Fruit fly (Drosophila melanogaster) whole organism, embryonic: ENCODE data around the gene CG33332.

ENCODE experiments used
- ATbp ChIP-seq: fragments of 200-800 bp; sonication (Bioruptor generic); optimal IDR thresholded peaks from 2 replicates; lab custom pipeline; 2017; ENCODE audit warnings: missing biosample characterization, mild to moderate bottlenecking, missing genetic modification characterization, missing genetic modification reagents
- B-H1 ChIP-seq: fragments of 200-800 bp; sonication (Bioruptor generic); IDR thresholded peaks from 3 replicates; pipeline ENCODE4 v1.3.6; 2022; ENCODE audit warnings: missing biosample characterization, missing genetic modification characterization
- CG11695 ChIP-seq: fragments of 200-800 bp; sonication (Bioruptor generic); IDR thresholded peaks from 3 replicates; pipeline ENCODE4 v1.3.6; 2022; ENCODE audit warnings: missing biosample characterization, missing genetic modification characterization
- CG12155 ChIP-seq: fragments of 200-800 bp; sonication (Bioruptor generic); optimal IDR thresholded peaks from 3 replicates; lab custom pipeline; 2016; ENCODE audit warnings: missing biosample characterization, missing genetic modification characterization
- CG12659 ChIP-seq: fragments of 200-800 bp; sonication (Bioruptor generic); optimal IDR thresholded peaks from 3 replicates; lab custom pipeline; 2017; ENCODE audit warnings: mild to moderate bottlenecking, missing biosample characterization, missing genetic modification reagents, missing genetic modification characterization
- CG14860 ChIP-seq: fragments of 200-800 bp; sonication (Bioruptor generic); IDR thresholded peaks from 3 replicates; pipeline ENCODE4 v1.3.6; 2022; ENCODE audit warnings: missing biosample characterization, missing genetic modification characterization; ENCODE audit not compliant: partially characterized antibody
- CG15479 ChIP-seq: fragments of 200-800 bp; sonication (Bioruptor generic); optimal IDR thresholded peaks from 3 replicates; lab custom pipeline; 2019; ENCODE audit warnings: missing biosample characterization, mild to moderate bottlenecking, missing genetic modification characterization, moderate library complexity
- CG15601 ChIP-seq: fragments of 200-800 bp; sonication (Bioruptor generic); optimal IDR thresholded peaks from 3 replicates; lab custom pipeline; 2019; ENCODE audit warnings: missing biosample characterization, mild to moderate bottlenecking, missing genetic modification characterization, moderate library complexity
- CG16779 ChIP-seq: fragments of 200-800 bp; sonication (Bioruptor generic); IDR thresholded peaks from 2 replicates; pipeline ENCODE4 v1.3.6; 2022; ENCODE audit warnings: missing biosample characterization, missing genetic modification characterization
- CG18476 ChIP-seq: fragments of 200-800 bp; sonication (Bioruptor generic); optimal IDR thresholded peaks from 2 replicates; lab custom pipeline; 2016; ENCODE audit warnings: missing biosample characterization, mild to moderate bottlenecking, missing genetic modification characterization
- CG18619 ChIP-seq: fragments of 200-800 bp; sonication (Bioruptor generic); optimal IDR thresholded peaks from 3 replicates; lab custom pipeline; 2017; ENCODE audit warnings: missing biosample characterization, mild to moderate bottlenecking, missing genetic modification characterization
- CG2120 ChIP-seq: fragments of 200-800 bp; sonication (Bioruptor generic); optimal IDR thresholded peaks from 3 replicates; lab custom pipeline; 2016; ENCODE audit warnings: missing biosample characterization, missing genetic modification characterization
- CG33557 ChIP-seq: fragments of 200-800 bp; sonication (Bioruptor generic); optimal IDR thresholded peaks from 2 replicates; lab custom pipeline; 2019; ENCODE audit warnings: missing biosample characterization, mild to moderate bottlenecking, missing genetic modification characterization, moderate library complexity
- CG4328 ChIP-seq: fragments of 200-800 bp; sonication (Bioruptor generic); optimal IDR thresholded peaks from 3 replicates; lab custom pipeline; 2017; ENCODE audit warnings: missing biosample characterization, missing genetic modification reagents, missing genetic modification characterization
- CG4424 ChIP-seq: fragments of 200-800 bp; sonication (Bioruptor generic); optimal IDR thresholded peaks from 3 replicates; lab custom pipeline; 2016; ENCODE audit warnings: missing biosample characterization, missing genetic modification characterization
- CG6689 ChIP-seq: fragments of 200-800 bp; sonication (Bioruptor generic); IDR thresholded peaks from 2 replicates; pipeline ENCODE4 v1.3.6; 2022; ENCODE audit warnings: missing biosample characterization, missing genetic modification characterization
- CG8924 ChIP-seq: fragments of 200-800 bp; optimal IDR thresholded peaks from 3 replicates; lab custom pipeline; 2019; ENCODE audit warnings: missing biosample characterization, mild to moderate bottlenecking, missing genetic modification characterization, moderate library complexity
- CG9609 ChIP-seq: fragments of 200-800 bp; sonication (Bioruptor generic); optimal IDR thresholded peaks from 3 replicates; lab custom pipeline; 2016; ENCODE audit warnings: missing biosample characterization, missing genetic modification characterization
- Dbx ChIP-seq: fragments of 200-800 bp; sonication (Bioruptor generic); IDR thresholded peaks from 3 replicates; pipeline ENCODE4 v1.3.6; 2022; ENCODE audit warnings: missing biosample characterization, missing genetic modification characterization
- Dek ChIP-seq: fragments of 200-800 bp; sonication (Bioruptor generic); optimal IDR thresholded peaks from 3 replicates; lab custom pipeline; 2019; ENCODE audit warnings: missing biosample characterization, mild to moderate bottlenecking, missing genetic modification characterization, moderate library complexity
- ERR ChIP-seq: fragments of 200-800 bp; sonication (Bioruptor generic); optimal IDR thresholded peaks from 2 replicates; lab custom pipeline; 2016; ENCODE audit warnings: missing biosample characterization, missing genetic modification characterization
- Fer1 ChIP-seq: fragments of 200-800 bp; sonication (Bioruptor generic); optimal IDR thresholded peaks from 2 replicates; lab custom pipeline; 2017; ENCODE audit warnings: missing biosample characterization, mild to moderate bottlenecking, missing genetic modification characterization
- Fer3 ChIP-seq: fragments of 200-800 bp; sonication (Bioruptor generic); optimal IDR thresholded peaks from 2 replicates; lab custom pipeline; 2018; ENCODE audit warnings: missing biosample characterization, mild to moderate bottlenecking, missing genetic modification characterization, moderate library complexity
- Gug ChIP-seq: fragments of 200-800 bp; sonication (Bioruptor generic); IDR thresholded peaks from 4 replicates; pipeline ENCODE4 v1.3.6; 2022; ENCODE audit warnings: missing biosample characterization, missing genetic modification characterization
- Hmr ChIP-seq: fragments of 200-800 bp; sonication (Bioruptor generic); optimal IDR thresholded peaks from 3 replicates; lab custom pipeline; 2017; ENCODE audit warnings: mild to moderate bottlenecking, missing biosample characterization, missing genetic modification reagents, missing genetic modification characterization
- Hr3 ChIP-seq: fragments of 200-800 bp; sonication (Bioruptor generic); optimal IDR thresholded peaks from 3 replicates; lab custom pipeline; 2016; ENCODE audit warnings: missing biosample characterization, missing genetic modification characterization
- Kr ChIP-seq: fragments of 200-800 bp; sonication (Bioruptor generic); optimal IDR thresholded peaks from 2 replicates; lab custom pipeline; 2017; ENCODE audit warnings: missing biosample characterization, mild to moderate bottlenecking, missing genetic modification characterization
- NFAT ChIP-seq: fragments of 200-800 bp; sonication (Bioruptor generic); IDR thresholded peaks from 2 replicates; pipeline ENCODE4 v1.3.6; 2022; ENCODE audit warnings: missing biosample characterization, missing genetic modification characterization
- NfI ChIP-seq: fragments of 200-800 bp; sonication (Bioruptor generic); optimal IDR thresholded peaks from 3 replicates; lab custom pipeline; 2018; ENCODE audit warnings: missing biosample characterization, mild to moderate bottlenecking, missing genetic modification characterization, moderate library complexity
- Sox102F ChIP-seq: fragments of 200-800 bp; sonication (Bioruptor generic); optimal IDR thresholded peaks from 2 replicates; lab custom pipeline; 2018; ENCODE audit warnings: missing biosample characterization, mild to moderate bottlenecking, missing genetic modification characterization, moderate library complexity
- Xbp1 ChIP-seq: fragments of 200-800 bp; sonication (Bioruptor generic); optimal IDR thresholded peaks from 3 replicates; lab custom pipeline; 2016; ENCODE audit warnings: missing biosample characterization, mild to moderate bottlenecking, missing genetic modification characterization
- ac ChIP-seq: fragments of 200-800 bp; sonication (Bioruptor generic); optimal IDR thresholded peaks from 3 replicates; lab custom pipeline; 2017; ENCODE audit warnings: missing biosample characterization, mild to moderate bottlenecking, missing genetic modification characterization
- bbx ChIP-seq: fragments of 200-800 bp; sonication (Bioruptor generic); IDR thresholded peaks from 2 replicates; pipeline ENCODE4 v1.3.6; 2022; ENCODE audit warnings: missing biosample characterization, missing genetic modification characterization; ENCODE audit not compliant: partially characterized antibody
- dmrt99B ChIP-seq: fragments of 200-800 bp; sonication (Bioruptor generic); optimal IDR thresholded peaks from 2 replicates; lab custom pipeline; 2018; ENCODE audit warnings: missing biosample characterization, mild to moderate bottlenecking, missing genetic modification characterization, moderate library complexity
- fd3F ChIP-seq: fragments of 200-800 bp; sonication (Bioruptor generic); optimal IDR thresholded peaks from 2 replicates; lab custom pipeline; 2018; ENCODE audit warnings: missing biosample characterization, mild to moderate bottlenecking, missing genetic modification characterization, moderate library complexity
- ftz-f1 ChIP-seq: fragments of 200-800 bp; sonication (Bioruptor generic); optimal IDR thresholded peaks from 2 replicates; lab custom pipeline; 2016; ENCODE audit warnings: missing biosample characterization, missing genetic modification characterization
- gem ChIP-seq: fragments of 200-800 bp; sonication (Bioruptor generic); optimal IDR thresholded peaks from 2 replicates; lab custom pipeline; 2019; ENCODE audit warnings: missing biosample characterization, mild to moderate bottlenecking, missing genetic modification characterization, moderate library complexity
- grau ChIP-seq: fragments of 200-800 bp; optimal IDR thresholded peaks from 3 replicates; lab custom pipeline; 2019; ENCODE audit warnings: missing biosample characterization, mild to moderate bottlenecking, missing genetic modification characterization, moderate library complexity
- gt ChIP-seq: fragments of 200-800 bp; sonication (Bioruptor generic); IDR thresholded peaks from 2 replicates; pipeline ENCODE4 v1.3.6; 2022; ENCODE audit warnings: missing biosample characterization, missing genetic modification characterization
- kni ChIP-seq: fragments of 200-800 bp; sonication (Bioruptor generic); optimal IDR thresholded peaks from 3 replicates; lab custom pipeline; 2017; ENCODE audit warnings: mild to moderate bottlenecking, missing biosample characterization, missing genetic modification reagents, missing genetic modification characterization
- lov ChIP-seq, 2 experiments: fragments of 200-800 bp in 1 of 2; fragments of >200 bp in 1 of 2; sonication (Bioruptor generic) in 1 of 2; IDR thresholded peaks in 1 of 2; optimal IDR thresholded peaks in 1 of 2; 2 replicates in 1 of 2; 3 replicates in 1 of 2; pipeline versions ENCODE4 v1.3.6 to Lab custom; 2017 to 2022; ENCODE audit warnings: missing biosample characterization in 1 of 2, missing genetic modification characterization in 1 of 2
- odd ChIP-seq: fragments of 200-800 bp; sonication (Bioruptor generic); optimal IDR thresholded peaks from 2 replicates; lab custom pipeline; 2017; ENCODE audit warnings: missing biosample characterization, mild to moderate bottlenecking, missing genetic modification characterization
- ro ChIP-seq: fragments of 200-800 bp; sonication (Bioruptor generic); IDR thresholded peaks from 2 replicates; pipeline ENCODE4 v1.3.6; 2022; ENCODE audit warnings: missing biosample characterization, missing genetic modification characterization
- sc ChIP-seq, 3 experiments: fragments of >200 bp in 2 of 3; fragments of 200-800 bp in 1 of 3; sonication (Bioruptor generic) in 1 of 3; optimal IDR thresholded peaks; 2 replicates in 2 of 3; 3 replicates in 1 of 3; lab custom pipeline; 2017; ENCODE audit warnings: mild to moderate bottlenecking in 1 of 3, missing biosample characterization in 1 of 3, missing genetic modification characterization in 1 of 3, missing genetic modification reagents in 1 of 3
- sens ChIP-seq: fragments of 200-800 bp; sonication (Bioruptor generic); peaks from one replicate; lab custom pipeline; 2016; ENCODE audit warnings: missing biosample characterization, missing genetic modification characterization
- shn ChIP-seq: fragments of 200-800 bp; sonication (Bioruptor generic); optimal IDR thresholded peaks from 3 replicates; lab custom pipeline; 2016; ENCODE audit warnings: missing biosample characterization, missing genetic modification characterization
- slbo ChIP-seq: fragments of 200-800 bp; sonication (Bioruptor generic); IDR thresholded peaks from 2 replicates; pipeline ENCODE4 v1.3.6; 2022; ENCODE audit warnings: missing biosample characterization, missing genetic modification characterization
- tio ChIP-seq: fragments of 200-800 bp; sonication (Bioruptor generic); optimal IDR thresholded peaks from 2 replicates; lab custom pipeline; 2017; ENCODE audit warnings: missing biosample characterization, missing genetic modification characterization, inconsistent platforms

Gene CG33332

DNA sequence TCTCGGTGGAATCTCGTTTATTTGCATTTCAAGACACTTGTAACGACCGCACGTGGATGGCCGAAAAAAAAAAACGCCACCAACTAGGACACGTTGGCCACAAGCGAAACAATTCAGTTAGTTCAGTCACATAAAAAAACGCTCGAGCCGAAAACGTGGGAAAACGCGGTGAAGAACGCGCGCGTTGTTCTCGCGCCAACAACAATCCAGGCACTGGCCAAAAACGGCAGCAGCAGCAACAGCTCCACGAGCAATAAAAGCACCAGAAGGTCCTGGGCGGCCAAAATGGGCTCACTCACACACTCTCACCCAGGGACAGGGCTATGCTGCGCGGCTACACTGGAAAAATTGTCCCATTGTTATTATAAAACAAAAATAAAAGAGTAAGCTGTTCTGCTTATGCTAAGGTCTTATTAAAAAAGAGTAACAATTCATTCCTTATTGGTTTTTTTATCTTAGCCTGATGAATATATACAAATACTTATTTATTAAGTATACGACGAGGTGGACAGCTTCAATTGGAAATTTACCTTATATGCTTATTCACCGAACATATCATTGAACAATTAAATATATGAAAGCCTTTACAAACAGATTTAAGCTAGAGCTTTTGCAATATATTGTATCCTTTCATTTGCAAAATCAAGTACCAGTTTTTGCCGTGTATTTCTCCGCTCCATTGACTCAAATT, 10.8 kb upstream of the CG33332 start, which contains the start of gene btsz (continued):
- TF ChIP-seq CG8924 (tag; lab: Kevin White, UChicago) (peak; percentile 45), CG9609 (no peak), lov (optimal IDR thresholded peaks at IDR 0.05; lab: Kevin White, UChicago) (no peak), lov (GFP tag; IDR thresholded peaks at IDR 0.05; lab: Robert Waterston, UW) (0 out of 3 replicates have a peak, but pooled peaks have one; percentile 19), Hmr (GFP tag; lab: Kevin White, UChicago) (peak; percentile 77), shn (GFP tag; lab: Kevin White, UChicago) (no peak), Sox102F (GFP tag; lab: Kevin White, UChicago) (peak; percentile 33), Fer3 (tag; lab: Kevin White, UChicago) (peak; percentile 10), ATbp (GFP tag; lab: Kevin White, UChicago) (peak; percentile 18), sc (optimal IDR thresholded peaks at IDR 0.05; lab: Kevin White, UChicago) (no peak), sc (GFP tag; optimal IDR thresholded peaks at IDR 0.05; lab: Kevin White, UChicago) (no peak), B-H1 (no peak), CG4424 (GFP tag; lab: Kevin White, UChicago) (peak; percentile 52), ac (no peak), sens (peak; percentile 53), Gug (no peak), Dek (tag; lab: Kevin White, UChicago) (peak; percentile 22), Fer1 (peak; percentile 68), ftz-f1 (GFP tag; lab: Kevin White, UChicago) (no peak), NfI (GFP tag; lab: Kevin White, UChicago) (peak; percentile 14), CG33557 (GFP tag; lab: Kevin White, UChicago) (no peak), dmrt99B (tag; lab: Kevin White, UChicago) (peak; percentile 75), bbx (GFP tag; lab: Robert Waterston, UW) (no peak), CG6689 (0 out of 2 replicates have a peak, but pooled peaks have one; percentile 31), CG12659 (GFP tag; lab: Kevin White, UChicago) (peak; percentile 47), CG12155 (GFP tag; lab: Kevin White, UChicago) (no peak), NFAT (GFP tag; lab: Robert Waterston, UW) (no peak), fd3F (peak; percentile 35), CG11695 (GFP tag; lab: Robert Waterston, UW) (0 out of 3 replicates have a peak, but pooled peaks have one; percentile 7), CG14860 (GFP tag; lab: Robert Waterston, UW) (no peak), slbo (GFP tag; lab: Robert Waterston, UW) (peak; percentile 40; the same call in 1 of the 2 replicates), grau (peak; percentile 62), kni (no peak), Kr (GFP tag; lab: Kevin White, UChicago) (no peak), Hr3 (GFP tag; lab: Kevin White, UChicago) (peak; percentile 18), gem (peak; percentile 67), ERR (GFP tag; lab: Kevin White, UChicago) (no peak), CG16779 (GFP tag; lab: Robert Waterston, UW) (peak; percentile 78), ro (GFP tag; lab: Robert Waterston, UW) (no peak), gt (no peak), tio (GFP tag; lab: Kevin White, UChicago) (peak; percentile 27), CG15601 (tag; lab: Kevin White, UChicago) (no peak), Xbp1 (GFP tag; lab: Kevin White, UChicago) (peak; percentile 23), CG4328 (GFP tag; lab: Kevin White, UChicago) (peak; percentile 31), Dbx (0 out of 3 replicates have a peak, but pooled peaks have one; percentile 24), odd (GFP tag; lab: Kevin White, UChicago) (peak; percentile 22), CG15479 (GFP tag; lab: Kevin White, UChicago) (no peak), CG18476 (GFP tag; lab: Kevin White, UChicago) (peak; percentile 23), CG18619 (peak; percentile 59), CG2120 (peak; percentile 70)
